Fruit fly (Drosophila melanogaster) whole organism, wandering third instar larva: ENCODE results near the gene armi.

ENCODE experiments used
- Abd-B ChIP-seq: fragments of >200 bp; optimal IDR thresholded peaks from 2 replicates; lab custom pipeline; 2017; ENCODE audit warnings: missing biosample characterization, missing genetic modification characterization
- CG32264 ChIP-seq: fragments of 200-800 bp; sonication (Bioruptor generic); optimal IDR thresholded peaks from 2 replicates; lab custom pipeline; 2016; ENCODE audit warnings: missing biosample characterization, missing genetic modification characterization
- CG9705 ChIP-seq: fragments of 200-800 bp; sonication (Bioruptor generic); optimal IDR thresholded peaks from 2 replicates; lab custom pipeline; 2018; ENCODE audit warnings: missing biosample characterization, mild to moderate bottlenecking, missing genetic modification characterization
- CrebA ChIP-seq: fragments of 200-800 bp; sonication (Bioruptor generic); optimal IDR thresholded peaks from 2 replicates; lab custom pipeline; 2016; ENCODE audit warnings: missing biosample characterization, mild to moderate bottlenecking, missing genetic modification characterization, borderline replicate concordance
- Dfd ChIP-seq: fragments of >200 bp; optimal IDR thresholded peaks from 2 replicates; lab custom pipeline; 2017; ENCODE audit warnings: missing biosample characterization, missing genetic modification characterization
- Dif ChIP-seq: fragments of 200-275, 200-300 bp; sonication (Bioruptor generic); optimal IDR thresholded peaks from 2 replicates; lab custom pipeline; 2018; ENCODE audit warnings: missing biosample characterization, missing genetic modification characterization; ENCODE audit not compliant: partially characterized antibody
- GATAd ChIP-seq: sonication (Bioruptor generic); optimal IDR thresholded peaks from 2 replicates; lab custom pipeline; 2016; ENCODE audit warnings: missing biosample characterization, missing genetic modification characterization
- HLH106 ChIP-seq: fragments of 200-800 bp; optimal IDR thresholded peaks from 3 replicates; lab custom pipeline; 2019; ENCODE audit warnings: missing biosample characterization, mild to moderate bottlenecking, missing genetic modification characterization, moderate library complexity
- Hnf4 ChIP-seq: fragments of 200-800 bp; sonication (Bioruptor generic); optimal IDR thresholded peaks from 2 replicates; lab custom pipeline; 2016; ENCODE audit warnings: missing biosample characterization, mild to moderate bottlenecking, missing genetic modification characterization
- Hr78 ChIP-seq: fragments of >200 bp; optimal IDR thresholded peaks from 2 replicates; lab custom pipeline; 2017; ENCODE audit warnings: missing biosample characterization, missing genetic modification characterization
- Hr83 ChIP-seq: fragments of 200-300 bp; sonication (Bioruptor generic); optimal IDR thresholded peaks from 2 replicates; lab custom pipeline; 2016; ENCODE audit warnings: missing biosample characterization, mild to moderate bottlenecking, missing genetic modification characterization, moderate library complexity; ENCODE audit not compliant: poor library complexity, severe bottlenecking
- Jra ChIP-seq: sonication (Bioruptor generic); optimal IDR thresholded peaks from 2 replicates; lab custom pipeline; 2016; ENCODE audit warnings: missing biosample characterization, missing genetic modification characterization
- Mio ChIP-seq: sonication (Bioruptor generic); optimal IDR thresholded peaks from 2 replicates; lab custom pipeline; 2016; ENCODE audit warnings: missing biosample characterization, missing genetic modification characterization
- Myc ChIP-seq: fragments of >200 bp; optimal IDR thresholded peaks from 2 replicates; lab custom pipeline; 2017
- N ChIP-seq: fragments of >200 bp; optimal IDR thresholded peaks from 2 replicates; lab custom pipeline; 2018; ENCODE audit warnings: missing biosample characterization, missing external identifiers, missing genetic modification characterization
- OdsH ChIP-seq: fragments of 200-800 bp; sonication (Bioruptor generic); optimal IDR thresholded peaks from 2 replicates; lab custom pipeline; 2016; ENCODE audit warnings: missing biosample characterization, mild to moderate bottlenecking, missing genetic modification characterization
- Rel ChIP-seq, 2 experiments: fragments of 200-800 bp; sonication (Bioruptor generic) in 1 of 2; optimal IDR thresholded peaks; 2 replicates in 1 of 2; 3 replicates in 1 of 2; lab custom pipeline; 2016 to 2019; ENCODE audit warnings: mild to moderate bottlenecking in 2 of 2, missing biosample characterization in 2 of 2, missing genetic modification characterization in 2 of 2, moderate library complexity in 1 of 2
- Sp1 ChIP-seq: fragments of 200-800 bp; sonication (Bioruptor generic); optimal IDR thresholded peaks from 3 replicates; lab custom pipeline; 2019; ENCODE audit warnings: missing biosample characterization, mild to moderate bottlenecking, missing genetic modification characterization, moderate library complexity
- Vsx2 ChIP-seq: fragments of 200-300, 225-300 bp; sonication (Bioruptor generic); optimal IDR thresholded peaks from 2 replicates; lab custom pipeline; 2018; ENCODE audit warnings: missing biosample characterization, missing genetic modification characterization; ENCODE audit not compliant: partially characterized antibody
- br ChIP-seq: fragments of 200-800 bp; sonication (Bioruptor generic); optimal IDR thresholded peaks from 2 replicates; lab custom pipeline; 2016; ENCODE audit warnings: missing biosample characterization, missing genetic modification characterization
- brk ChIP-seq: fragments of 200-800 bp; sonication (Bioruptor generic); optimal IDR thresholded peaks from 2 replicates; lab custom pipeline; 2016; ENCODE audit warnings: missing biosample characterization, mild to moderate bottlenecking, missing genetic modification characterization
- dl ChIP-seq, 2 experiments: fragments of 175-275, 200-275 bp in 1 of 2; fragments of 200-275 bp in 1 of 2; sonication (Bioruptor generic); optimal IDR thresholded peaks; lab custom pipeline; 2018; ENCODE audit warnings: mild to moderate bottlenecking in 2 of 2, missing biosample characterization in 2 of 2, missing genetic modification characterization in 2 of 2, moderate library complexity in 2 of 2; ENCODE audit not compliant: partially characterized antibody in 2 of 2, insufficient read depth in 1 of 2
- dmrt93B ChIP-seq: fragments of 200-800 bp; sonication (Bioruptor generic); optimal IDR thresholded peaks from 2 replicates; lab custom pipeline; 2018; ENCODE audit warnings: missing biosample characterization, mild to moderate bottlenecking, missing genetic modification characterization
- dsf ChIP-seq: sonication (Bioruptor generic); optimal IDR thresholded peaks from 2 replicates; lab custom pipeline; 2016; ENCODE audit warnings: missing biosample characterization, missing genetic modification characterization, borderline replicate concordance
- ey ChIP-seq: fragments of 200-800 bp; sonication (Bioruptor generic); optimal IDR thresholded peaks from 2 replicates; lab custom pipeline; 2016; ENCODE audit warnings: missing biosample characterization, missing genetic modification characterization
- foxo ChIP-seq, 2 experiments: fragments of 200-800 bp; sonication (Bioruptor generic); optimal IDR thresholded peaks; 2 replicates in 1 of 2; 3 replicates in 1 of 2; lab custom pipeline; 2016 to 2017; ENCODE audit warnings: missing biosample characterization in 2 of 2, missing genetic modification characterization in 2 of 2
- fru ChIP-seq: fragments of 200-800 bp; sonication (Bioruptor generic); optimal IDR thresholded peaks from 3 replicates; lab custom pipeline; 2016; ENCODE audit warnings: missing biosample characterization, mild to moderate bottlenecking, missing genetic modification characterization
- h ChIP-seq: fragments of 200-800 bp; sonication (Bioruptor generic); optimal IDR thresholded peaks from 3 replicates; lab custom pipeline; 2016; ENCODE audit warnings: missing biosample characterization, mild to moderate bottlenecking, missing genetic modification characterization
- jim ChIP-seq: fragments of 175-275, 200-325 bp; sonication (Bioruptor generic); optimal IDR thresholded peaks from 2 replicates; lab custom pipeline; 2016; ENCODE audit warnings: missing biosample characterization, mild to moderate bottlenecking, missing genetic modification characterization
- lola ChIP-seq: fragments of >200 bp; optimal IDR thresholded peaks from 2 replicates; lab custom pipeline; 2017; ENCODE audit warnings: missing biosample characterization, missing genetic modification characterization
- pan ChIP-seq: fragments of >200 bp; optimal IDR thresholded peaks from 2 replicates; lab custom pipeline; 2017
- psq ChIP-seq: fragments of 200-800 bp; sonication (Bioruptor generic); optimal IDR thresholded peaks from 3 replicates; lab custom pipeline; 2017; ENCODE audit warnings: missing biosample characterization, mild to moderate bottlenecking, missing genetic modification characterization, moderate library complexity
- rgr ChIP-seq: fragments of 200-800 bp; sonication (Bioruptor generic); optimal IDR thresholded peaks from 3 replicates; lab custom pipeline; 2016; ENCODE audit warnings: missing biosample characterization, mild to moderate bottlenecking, missing genetic modification characterization
- sage ChIP-seq: fragments of 200-800 bp; sonication (Bioruptor generic); optimal IDR thresholded peaks from 2 replicates; lab custom pipeline; 2016; ENCODE audit warnings: missing biosample characterization, mild to moderate bottlenecking, missing genetic modification characterization
- sv ChIP-seq: fragments of 200-800 bp; sonication (Bioruptor generic); optimal IDR thresholded peaks from 3 replicates; lab custom pipeline; 2016; ENCODE audit warnings: missing biosample characterization, missing genetic modification characterization
- tai ChIP-seq: sonication (Bioruptor generic); optimal IDR thresholded peaks from 2 replicates; lab custom pipeline; 2016; ENCODE audit warnings: missing biosample characterization, missing genetic modification characterization
- usp ChIP-seq: fragments of >200 bp; optimal IDR thresholded peaks from 2 replicates; lab custom pipeline; 2017; ENCODE audit warnings: missing biosample characterization, missing genetic modification characterization
- woc ChIP-seq: sonication (Bioruptor generic); optimal IDR thresholded peaks from 2 replicates; lab custom pipeline; 2016; ENCODE audit warnings: missing biosample characterization, mild to moderate bottlenecking, missing genetic modification characterization

armi gene

dm6 chr3L:3417759-3418158 lies 43.4 kb upstream of the armi start:
- TF ChIP-seq brk (no peak), Hr83 (GFP tag; lab: Kevin White, UChicago) (peak; percentile 54), rgr (GFP tag; lab: Kevin White, UChicago) (peak; percentile 24), sage (GFP tag; lab: Kevin White, UChicago) (no peak), Mio (no peak), fru (no peak), dmrt93B (GFP tag; lab: Kevin White, UChicago) (no peak), CrebA (GFP tag; lab: Kevin White, UChicago) (no peak), tai (GFP tag; lab: Kevin White, UChicago) (peak; percentile 38), Sp1 (no peak), dl (GFP tag; optimal IDR thresholded peaks at IDR 0.05; lab: Kevin White, UChicago; ENCODE audit: insufficient read depth in 1 of 2, partially characterized antibody in 2 of 2) (no peak), foxo (GFP tag; optimal IDR thresholded peaks at IDR 0.05; lab: Kevin White, UChicago) (no peak), Abd-B (GFP tag; lab: Kevin White, UChicago) (no peak), HLH106 (no peak), CG32264 (no peak), OdsH (no peak), Hr78 (GFP tag; lab: Kevin White, UChicago) (no peak), usp (GFP tag; lab: Kevin White, UChicago) (no peak), sv (no peak), psq (GFP tag; lab: Kevin White, UChicago) (no peak), jim (GFP tag; lab: Kevin White, UChicago) (no peak), dsf (no peak), br (GFP tag; lab: Kevin White, UChicago) (no peak), N (no peak), h (GFP tag; lab: Kevin White, UChicago) (no peak), ey (GFP tag; lab: Kevin White, UChicago) (no peak)

dm6 chr3L:3418207-3419086 lies 42.7 kb upstream of the armi start:
- TF ChIP-seq lola (GFP tag; lab: Kevin White, UChicago): no peak
- TF ChIP-seq jim (GFP tag; lab: Kevin White, UChicago): no peak
- TF ChIP-seq tai (GFP tag; lab: Kevin White, UChicago): no peak
- peak; percentile 78 for TF ChIP-seq Sp1
- TF ChIP-seq sage (GFP tag; lab: Kevin White, UChicago): no peak
- TF ChIP-seq fru: peak; percentile 68
- peak; percentile 72 for TF ChIP-seq h (GFP tag; lab: Kevin White, UChicago)
- TF ChIP-seq Hnf4: peak; percentile 60
- peak; percentile 63 for TF ChIP-seq Dif (GFP tag; lab: Kevin White, UChicago)
- no peak for TF ChIP-seq Dfd (GFP tag; lab: Kevin White, UChicago)
- peak; percentile 70 for TF ChIP-seq rgr (GFP tag; lab: Kevin White, UChicago)
- peak; percentile 3 for TF ChIP-seq Myc (lab: Kevin White, UChicago)
- no peak for TF ChIP-seq usp (GFP tag; lab: Kevin White, UChicago)
- no peak for TF ChIP-seq Rel (GFP tag; optimal IDR thresholded peaks at IDR 0.05; lab: Kevin White, UChicago)
- peak; percentile 84 for TF ChIP-seq Rel (tag; optimal IDR thresholded peaks at IDR 0.05; lab: Kevin White, UChicago)
- TF ChIP-seq Mio: no peak
- peak; percentile 57 for TF ChIP-seq OdsH
- TF ChIP-seq br (GFP tag; lab: Kevin White, UChicago): peak; percentile 77
- TF ChIP-seq Jra (GFP tag; lab: Kevin White, UChicago): peak; percentile 20
- peak in 1 of 2 experiments; percentile 24 for TF ChIP-seq dl (GFP tag; optimal IDR thresholded peaks at IDR 0.05; lab: Kevin White, UChicago; ENCODE audit: insufficient read depth in 1 of 2, partially characterized antibody in 2 of 2)
- TF ChIP-seq foxo (GFP tag; optimal IDR thresholded peaks at IDR 0.05; lab: Kevin White, UChicago): peak in 1 of 2 experiments; percentile 40
- TF ChIP-seq CG32264: peak; percentile 29
- TF ChIP-seq Vsx2 (GFP tag; lab: Kevin White, UChicago): no peak
- TF ChIP-seq N: peak; percentile 61
- peak; percentile 81 for TF ChIP-seq CG9705 (GFP tag; lab: Kevin White, UChicago)
- no peak for TF ChIP-seq brk
- peak; percentile 72 for TF ChIP-seq HLH106
- TF ChIP-seq dmrt93B (GFP tag; lab: Kevin White, UChicago): peak; percentile 19
- TF ChIP-seq ey (GFP tag; lab: Kevin White, UChicago): peak; percentile 70
- no peak for TF ChIP-seq Abd-B (GFP tag; lab: Kevin White, UChicago)
- peak; percentile 28 for TF ChIP-seq GATAd (GFP tag; lab: Kevin White, UChicago)
- TF ChIP-seq CrebA (GFP tag; lab: Kevin White, UChicago): peak; percentile 4
- peak; percentile 71 for TF ChIP-seq psq (GFP tag; lab: Kevin White, UChicago)
- peak; percentile 24 for TF ChIP-seq dsf
- TF ChIP-seq Hr83 (GFP tag; lab: Kevin White, UChicago): no peak
- no peak for TF ChIP-seq pan (lab: Kevin White, UChicago)
- TF ChIP-seq woc (GFP tag; lab: Kevin White, UChicago): peak; percentile 69
- TF ChIP-seq Hr78 (GFP tag; lab: Kevin White, UChicago): peak; percentile 25
- TF ChIP-seq sv: no peak
- TF ChIP-seq, all 38 proteins: peak for 25
